Worm (Caenorhabditis elegans): ENCODE results near the gene Y50E8A.22.
A peak's percentile ranks its signal among the peaks of the same experiment; 100 is the strongest.

Y50E8A.22 gene

ce11 chrV:14725409-14725808, 23.5 kb downstream of the Y50E8A.22 start:
- TF ChIP-seq mab-5 (tag; optimal IDR thresholded peaks at IDR 0.05) = no peak
- TF ChIP-seq nhr-21 (tag; optimal IDR thresholded peaks at IDR 0.05) = peak; percentile 42
- peak; percentile 19 for TF ChIP-seq sma-3 (GFP tag; optimal IDR thresholded peaks at IDR 0.05)
- no peak for TF ChIP-seq nhr-129 (tag; optimal IDR thresholded peaks at IDR 0.05)
- TF ChIP-seq ceh-82 (tag; optimal IDR thresholded peaks at IDR 0.05) = no peak
- TF ChIP-seq sma-9 (GFP tag; optimal IDR thresholded peaks at IDR 0.05) = peak; percentile 77
- no peak for TF ChIP-seq sma-9 (tag; optimal IDR thresholded peaks at IDR 0.05)

ce11 chrV:14723020-14723419, 25.9 kb downstream of the Y50E8A.22 start, which contains the start of gene R08A2.7:
Gene R08A2.7 (plus strand): TSS chrV:14723320.
- TF ChIP-seq nhr-12 (tag; optimal IDR thresholded peaks at IDR 0.05) (no peak), nhr-21 (tag; optimal IDR thresholded peaks at IDR 0.05) (no peak), nhr-23 (tag; optimal IDR thresholded peaks at IDR 0.05) (no peak), lsy-2 (tag; optimal IDR thresholded peaks at IDR 0.05) (no peak), lin-39 (tag; optimal IDR thresholded peaks at IDR 0.05) (no peak), egl-27 (tag; optimal IDR thresholded peaks at IDR 0.05) (no peak), ZK546.5 (tag; optimal IDR thresholded peaks at IDR 0.05) (no peak), sem-4 (tag; optimal IDR thresholded peaks at IDR 0.05) (no peak), nhr-11 (tag; optimal IDR thresholded peaks at IDR 0.05) (no peak), lin-11 (tag; optimal IDR thresholded peaks at IDR 0.05) (no peak), ztf-4 (tag; optimal IDR thresholded peaks at IDR 0.05) (no peak), sma-3 (GFP tag; optimal IDR thresholded peaks at IDR 0.05) (no peak), nhr-10 (tag; optimal IDR thresholded peaks at IDR 0.05) (no peak), ztf-11 (tag; optimal IDR thresholded peaks at IDR 0.05) (no peak), lin-13 (GFP tag; optimal IDR thresholded peaks at IDR 0.05) (no peak), R02D3.7 (tag; optimal IDR thresholded peaks at IDR 0.05) (no peak), nhr-237 (tag; optimal IDR thresholded peaks at IDR 0.05) (no peak)

- TF ChIP-seq ceh-82 (tag; optimal IDR thresholded peaks at IDR 0.05) = no peak
- no peak for TF ChIP-seq crh-2 (tag; optimal IDR thresholded peaks at IDR 0.05)
- no peak for TF ChIP-seq nhr-12 (tag; optimal IDR thresholded peaks at IDR 0.05)
- TF ChIP-seq blmp-1 (tag; optimal IDR thresholded peaks at IDR 0.05; ENCODE audit: insufficient read depth) = no peak
- TF ChIP-seq ceh-16 (tag; optimal IDR thresholded peaks at IDR 0.05) = no peak
- TF ChIP-seq ztf-11 (tag; optimal IDR thresholded peaks at IDR 0.05) = no peak
- no peak for TF ChIP-seq nhr-23 (tag; optimal IDR thresholded peaks at IDR 0.05)
- TF ChIP-seq ZK546.5 (tag; optimal IDR thresholded peaks at IDR 0.05) = no peak
- TF ChIP-seq nhr-129 (tag; optimal IDR thresholded peaks at IDR 0.05) = no peak
- TF ChIP-seq mdl-1 (tag; optimal IDR thresholded peaks at IDR 0.05) = no peak
- no peak for TF ChIP-seq peb-1 (tag; optimal IDR thresholded peaks at IDR 0.05)
- no peak for TF ChIP-seq nhr-25 (tag; optimal IDR thresholded peaks at IDR 0.05)
- no peak for TF ChIP-seq zag-1 (tag; optimal IDR thresholded peaks at IDR 0.05)
Observed at ce11 chrV:14719491-14719890, 29.4 kb downstream of the Y50E8A.22 start, which contains the start of gene R08A2.1. Gene R08A2.1 (minus strand): TSS chrV:14719591.

ce11 chrV:14716114-14716513, 32.8 kb downstream of the Y50E8A.22 start, which contains the start of gene fbxa-147:
Gene fbxa-147 (plus strand): TSS chrV:14716499.
- no peak for TF ChIP-seq nhr-6 (tag; optimal IDR thresholded peaks at IDR 0.05)
- TF ChIP-seq sem-4 (tag; optimal IDR thresholded peaks at IDR 0.05) = no peak
- TF ChIP-seq lin-39 (tag; optimal IDR thresholded peaks at IDR 0.05) = no peak
- TF ChIP-seq snpc-4 (tag; optimal IDR thresholded peaks at IDR 0.05) = no peak
- TF ChIP-seq Y55F3AM.14 (GFP tag; optimal IDR thresholded peaks at IDR 0.05) = no peak
- no peak for TF ChIP-seq fos-1 (tag; optimal IDR thresholded peaks at IDR 0.05)
- no peak for TF ChIP-seq nhr-10 (tag; optimal IDR thresholded peaks at IDR 0.05)
- TF ChIP-seq lsy-2 (tag; optimal IDR thresholded peaks at IDR 0.05) = no peak
- no peak for TF ChIP-seq C34F6.9 (tag; optimal IDR thresholded peaks at IDR 0.05)
- TF ChIP-seq egl-27 (tag; optimal IDR thresholded peaks at IDR 0.05) = no peak
- no peak for TF ChIP-seq lin-11 (tag; optimal IDR thresholded peaks at IDR 0.05)
- no peak for TF ChIP-seq mbf-1 (tag; optimal IDR thresholded peaks at IDR 0.05)
- no peak for TF ChIP-seq nhr-237 (tag; optimal IDR thresholded peaks at IDR 0.05)
- TF ChIP-seq zag-1 (tag; optimal IDR thresholded peaks at IDR 0.05) = no peak
- TF ChIP-seq nhr-25 (tag; optimal IDR thresholded peaks at IDR 0.05) = no peak
- no peak for TF ChIP-seq nhr-12 (tag; optimal IDR thresholded peaks at IDR 0.05)
- TF ChIP-seq ceh-16 (tag; optimal IDR thresholded peaks at IDR 0.05) = no peak

ce11 chrV:14715608-14716007, 33.3 kb downstream of the Y50E8A.22 start, which contains the start of gene R08A2.2:
Gene R08A2.2 (minus strand): TSS chrV:14715708.
- TF ChIP-seq F13H6.1 (tag; optimal IDR thresholded peaks at IDR 0.05) (no peak), egl-27 (tag; optimal IDR thresholded peaks at IDR 0.05) (no peak), unc-55 (GFP tag; optimal IDR thresholded peaks at IDR 0.05) (no peak), fos-1 (tag; optimal IDR thresholded peaks at IDR 0.05) (no peak), nhr-237 (tag; optimal IDR thresholded peaks at IDR 0.05) (no peak), dmd-4 (tag; optimal IDR thresholded peaks at IDR 0.05) (no peak), ceh-82 (tag; optimal IDR thresholded peaks at IDR 0.05) (no peak), mbf-1 (tag; optimal IDR thresholded peaks at IDR 0.05) (no peak), nhr-25 (tag; optimal IDR thresholded peaks at IDR 0.05) (no peak), lin-13 (GFP tag; optimal IDR thresholded peaks at IDR 0.05) (no peak), nhr-77 (tag; optimal IDR thresholded peaks at IDR 0.05) (no peak), lin-39 (tag; optimal IDR thresholded peaks at IDR 0.05) (no peak), crh-2 (tag; optimal IDR thresholded peaks at IDR 0.05) (no peak), lin-11 (tag; optimal IDR thresholded peaks at IDR 0.05) (no peak), sem-4 (tag; optimal IDR thresholded peaks at IDR 0.05) (no peak), ztf-1 (GFP tag; conservative IDR thresholded peaks at IDR 0.05) (no peak)
